Fruit fly (Drosophila melanogaster) whole organism, pupa: ENCODE results near the gene CG6996.
A peak's percentile ranks its signal among the peaks of the same experiment; 100 is the strongest.

Experiments
- CG4496 ChIP-seq: fragments of 200-800 bp; sonication (Bioruptor generic); IDR thresholded peaks from 3 replicates; pipeline ENCODE4 v1.3.6; 2022; ENCODE audit warnings: missing biosample characterization, missing genetic modification characterization
- CG9948 ChIP-seq: fragments of 200-800 bp; sonication (Bioruptor generic); optimal IDR thresholded peaks from 2 replicates; lab custom pipeline; 2018; ENCODE audit warnings: missing biosample characterization, mild to moderate bottlenecking, missing genetic modification characterization, moderate library complexity
- EcR ChIP-seq: fragments of 200-800 bp; sonication (Bioruptor generic); optimal IDR thresholded peaks from 3 replicates; lab custom pipeline; 2019; ENCODE audit warnings: missing biosample characterization, missing genetic modification characterization, mild to moderate bottlenecking, moderate library complexity, missing genetic modification reagents

- TF ChIP-seq EcR (GFP tag; lab: Kevin White, UChicago) (no peak), CG9948 (tag; lab: Kevin White, UChicago) (peak; percentile 54), CG4496 (GFP tag; lab: Robert Waterston, UW) (peak; percentile 78)
Measured at dm6 chr3L:20194731-20195130, 12.6 kb upstream of the CG6996 start.
